Fruit fly (Drosophila melanogaster): Measurements from ENCODE around the gene mRpL15.

DNA sequence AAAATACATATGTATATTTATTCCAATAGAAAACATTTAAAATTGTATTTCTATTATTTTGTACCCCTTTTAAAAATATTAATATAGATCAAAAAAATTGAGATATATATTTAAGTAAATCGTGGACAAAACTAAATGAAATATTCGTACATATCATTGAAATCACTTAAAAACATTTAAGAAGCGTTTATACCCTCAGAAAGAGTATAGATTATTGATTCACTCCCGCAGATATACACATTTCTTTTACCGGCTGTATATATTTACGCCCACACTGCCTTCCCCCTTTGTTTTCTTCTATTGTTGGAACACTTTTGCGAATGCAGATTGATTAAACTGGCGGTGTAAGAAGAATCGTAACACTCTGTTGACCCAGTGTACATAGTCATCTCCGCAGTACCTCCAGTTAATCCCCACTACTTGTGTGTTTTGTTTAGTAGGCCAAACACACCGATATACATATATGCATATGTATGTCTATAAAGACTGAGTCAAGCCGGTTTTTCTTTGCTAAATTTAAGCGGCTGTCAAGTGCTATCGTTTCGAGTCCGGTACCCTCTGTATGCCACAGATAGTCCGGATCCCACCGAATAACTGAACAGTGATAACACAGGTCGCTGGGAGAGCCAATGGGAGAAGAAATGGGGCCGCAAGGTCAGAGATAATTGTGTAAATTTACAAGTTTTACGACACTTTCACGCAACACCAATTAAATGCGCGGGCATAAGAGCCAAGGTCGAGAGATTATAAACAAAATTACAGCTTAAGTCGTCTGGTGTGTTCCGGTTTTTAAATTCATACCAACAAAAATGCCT, 35.7 kb upstream of the mRpL15 start:
- peak; percentile 84 for TF ChIP-seq CG33017 (tag; optimal IDR thresholded peaks at IDR 0.05)
- TF ChIP-seq CG14711 (tag; optimal IDR thresholded peaks at IDR 0.05): peak; percentile 62
- peak; percentile 63 for TF ChIP-seq Mnt (GFP tag; optimal IDR thresholded peaks at IDR 0.05)
- TF ChIP-seq cnc (optimal IDR thresholded peaks at IDR 0.05): no peak
- peak; percentile 46 for TF ChIP-seq toe (GFP tag; optimal IDR thresholded peaks at IDR 0.05)
- peak; percentile 53 for TF ChIP-seq ovo (GFP tag; optimal IDR thresholded peaks at IDR 0.05)
